Fruit fly (Drosophila melanogaster) whole organism, prepupa: ENCODE data around the gene CG31915.

ENCODE experiments used
- CG1621 ChIP-seq: fragments of 200-800 bp; sonication (Bioruptor generic); optimal IDR thresholded peaks from 3 replicates; lab custom pipeline; 2018; ENCODE audit warnings: missing biosample characterization, mild to moderate bottlenecking, missing genetic modification characterization
- CG3032 ChIP-seq: fragments of 200-800 bp; optimal IDR thresholded peaks from 2 replicates; lab custom pipeline; 2019; ENCODE audit warnings: missing biosample characterization, mild to moderate bottlenecking, missing genetic modification characterization, moderate library complexity
- Ets96B ChIP-seq: fragments of 200-800 bp; optimal IDR thresholded peaks from 2 replicates; lab custom pipeline; 2019; ENCODE audit warnings: missing biosample characterization, mild to moderate bottlenecking, missing genetic modification characterization, moderate library complexity
- Hr38 ChIP-seq: sonication (Bioruptor generic); optimal IDR thresholded peaks from 2 replicates; lab custom pipeline; 2016; ENCODE audit warnings: missing biosample characterization, missing genetic modification characterization
- cyc ChIP-seq: fragments of 200-800 bp; sonication (Bioruptor generic); optimal IDR thresholded peaks from 3 replicates; lab custom pipeline; 2016; ENCODE audit warnings: missing biosample characterization, missing genetic modification characterization
- pdm3 ChIP-seq: fragments of 200-800 bp; sonication (Bioruptor generic); optimal IDR thresholded peaks from 3 replicates; lab custom pipeline; 2016; ENCODE audit warnings: missing biosample characterization, missing genetic modification characterization
- topi ChIP-seq: fragments of 200-800 bp; sonication (Bioruptor generic); optimal IDR thresholded peaks from 3 replicates; lab custom pipeline; 2016; ENCODE audit warnings: missing biosample characterization, missing genetic modification characterization

DNA sequence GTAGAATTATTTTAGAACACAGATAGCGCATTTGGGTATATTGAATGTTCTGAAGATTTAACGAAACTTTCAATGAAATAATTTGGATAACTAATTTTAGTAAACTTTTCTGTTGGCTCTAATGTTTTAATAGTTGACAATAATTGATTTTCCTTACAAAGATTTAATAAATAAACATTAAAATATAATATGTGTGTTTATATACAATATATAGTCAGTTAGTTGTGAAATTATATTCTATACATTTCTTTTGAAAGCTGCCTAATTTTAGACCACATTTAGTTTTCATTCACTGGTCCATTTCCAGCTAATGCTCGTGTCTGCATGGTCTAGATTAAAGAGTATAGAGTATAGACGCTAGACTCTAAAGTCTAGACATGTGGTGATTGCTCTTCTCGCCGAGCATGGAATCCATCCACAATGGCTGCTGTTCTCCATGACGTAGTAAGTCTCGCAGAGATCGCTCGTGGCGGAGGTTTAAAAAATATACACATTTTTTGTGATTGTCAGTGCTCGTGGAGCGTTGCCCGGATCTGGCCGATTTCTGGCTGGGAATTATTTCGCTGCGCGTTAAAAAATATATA, 31.0 kb downstream of the CG31915 start, which contains the start of gene GluRIIB:
- no peak for TF ChIP-seq Hr38 (GFP tag; lab: Kevin White, UChicago)
- no peak for TF ChIP-seq Ets96B (tag; lab: Kevin White, UChicago)
- no peak for TF ChIP-seq CG1621 (tag; lab: Kevin White, UChicago)
- no peak for TF ChIP-seq CG3032 (tag; lab: Kevin White, UChicago)
- no peak for TF ChIP-seq topi
- TF ChIP-seq cyc (GFP tag; lab: Kevin White, UChicago): no peak
- TF ChIP-seq pdm3 (GFP tag; lab: Kevin White, UChicago): no peak
